Fruit fly (Drosophila melanogaster) whole organism, embryonic: ENCODE measurements around the gene CG9672.

Experiments
- Aef1 ChIP-seq: fragments of 200-800 bp; sonication (Bioruptor generic); IDR thresholded peaks from 3 replicates; pipeline ENCODE4 v1.3.6; 2022; ENCODE audit warnings: missing biosample characterization, missing genetic modification characterization
- Atf3 ChIP-seq: fragments of 200-800 bp; sonication (Bioruptor generic); optimal IDR thresholded peaks from 3 replicates; lab custom pipeline; 2016; ENCODE audit warnings: missing biosample characterization, missing genetic modification characterization
- B-H2 ChIP-seq: fragments of 200-800 bp; sonication (Bioruptor generic); optimal IDR thresholded peaks from 2 replicates; lab custom pipeline; 2018; ENCODE audit warnings: missing biosample characterization, mild to moderate bottlenecking, missing genetic modification characterization
- C15 ChIP-seq: fragments of 200-800 bp; sonication (Bioruptor generic); IDR thresholded peaks from 3 replicates; pipeline ENCODE4 v1.3.6; 2022; ENCODE audit warnings: missing biosample characterization, missing genetic modification characterization
- CG1024 ChIP-seq: fragments of 200-800 bp; sonication (Bioruptor generic); IDR thresholded peaks from 2 replicates; pipeline ENCODE4 v1.3.6; 2022; ENCODE audit warnings: missing biosample characterization, missing genetic modification characterization
- CG10462 ChIP-seq: fragments of 200-800 bp; sonication (Bioruptor generic); optimal IDR thresholded peaks from 2 replicates; lab custom pipeline; 2016; ENCODE audit warnings: missing biosample characterization, missing genetic modification characterization
- CG11695 ChIP-seq: fragments of 200-800 bp; sonication (Bioruptor generic); IDR thresholded peaks from 3 replicates; pipeline ENCODE4 v1.3.6; 2022; ENCODE audit warnings: missing biosample characterization, missing genetic modification characterization
- CG11723 ChIP-seq: fragments of 200-800 bp; sonication (Bioruptor generic); optimal IDR thresholded peaks from 2 replicates; lab custom pipeline; 2017; ENCODE audit warnings: missing biosample characterization, mild to moderate bottlenecking, missing genetic modification characterization
- CG12659 ChIP-seq: fragments of 200-800 bp; sonication (Bioruptor generic); optimal IDR thresholded peaks from 3 replicates; lab custom pipeline; 2017; ENCODE audit warnings: mild to moderate bottlenecking, missing biosample characterization, missing genetic modification reagents, missing genetic modification characterization
- CG15269 ChIP-seq: fragments of 200-800 bp; sonication (Bioruptor generic); optimal IDR thresholded peaks from 2 replicates; lab custom pipeline; 2018; ENCODE audit warnings: missing biosample characterization, mild to moderate bottlenecking, missing genetic modification characterization, moderate library complexity
- CG15696 ChIP-seq: fragments of 200-800 bp; sonication (Bioruptor generic); optimal IDR thresholded peaks from 2 replicates; lab custom pipeline; 2019; ENCODE audit warnings: missing biosample characterization, mild to moderate bottlenecking, missing genetic modification characterization, moderate library complexity
- CG16779 ChIP-seq: fragments of 200-800 bp; sonication (Bioruptor generic); IDR thresholded peaks from 2 replicates; pipeline ENCODE4 v1.3.6; 2022; ENCODE audit warnings: missing biosample characterization, missing genetic modification characterization
- CG17612 ChIP-seq: fragments of 200-800 bp; sonication (Bioruptor generic); IDR thresholded peaks from 2 replicates; pipeline ENCODE4 v1.3.6; 2022; ENCODE audit warnings: missing biosample characterization, missing genetic modification characterization
- CG17802 ChIP-seq: fragments of 200-800 bp; sonication (Bioruptor generic); optimal IDR thresholded peaks from 2 replicates; lab custom pipeline; 2018; ENCODE audit warnings: missing biosample characterization, mild to moderate bottlenecking, missing genetic modification characterization, moderate library complexity
- CG18476 ChIP-seq: fragments of 200-800 bp; sonication (Bioruptor generic); optimal IDR thresholded peaks from 2 replicates; lab custom pipeline; 2016; ENCODE audit warnings: missing biosample characterization, mild to moderate bottlenecking, missing genetic modification characterization
- CG18619 ChIP-seq: fragments of 200-800 bp; sonication (Bioruptor generic); optimal IDR thresholded peaks from 3 replicates; lab custom pipeline; 2017; ENCODE audit warnings: missing biosample characterization, mild to moderate bottlenecking, missing genetic modification characterization
- CG2116 ChIP-seq: fragments of 200-800 bp; sonication (Bioruptor generic); optimal IDR thresholded peaks from 3 replicates; lab custom pipeline; 2018; ENCODE audit warnings: missing biosample characterization, mild to moderate bottlenecking, missing genetic modification characterization
- CG3065 ChIP-seq: fragments of 200-800 bp; sonication (Bioruptor generic); optimal IDR thresholded peaks from 2 replicates; lab custom pipeline; 2016; ENCODE audit warnings: missing biosample characterization, missing genetic modification characterization
- CG31441 ChIP-seq: fragments of 200-800 bp; sonication (Bioruptor generic); IDR thresholded peaks from 2 replicates; pipeline ENCODE4 v1.3.6; 2022; ENCODE audit warnings: missing biosample characterization, missing genetic modification characterization
- CG32767 ChIP-seq: fragments of 200-800 bp; sonication (Bioruptor generic); IDR thresholded peaks from 2 replicates; pipeline ENCODE4 v1.3.6; 2022; ENCODE audit warnings: missing biosample characterization, missing genetic modification characterization
- CG33557 ChIP-seq: fragments of 200-800 bp; sonication (Bioruptor generic); optimal IDR thresholded peaks from 2 replicates; lab custom pipeline; 2019; ENCODE audit warnings: missing biosample characterization, mild to moderate bottlenecking, missing genetic modification characterization, moderate library complexity
- CG43689 ChIP-seq: fragments of 200-800 bp; sonication (Bioruptor generic); IDR thresholded peaks from 2 replicates; pipeline ENCODE4 v1.3.6; 2022; ENCODE audit warnings: missing biosample characterization, missing genetic modification characterization
- CG4404 ChIP-seq: fragments of 200-800 bp; sonication (Bioruptor generic); IDR thresholded peaks from 2 replicates; pipeline ENCODE4 v1.3.6; 2022; ENCODE audit warnings: missing biosample characterization, missing genetic modification characterization
- CHES-1-like ChIP-seq: fragments of 200-800 bp; sonication (Bioruptor generic); optimal IDR thresholded peaks from 2 replicates; lab custom pipeline; 2016; ENCODE audit warnings: missing biosample characterization, missing genetic modification characterization
- HHEX ChIP-seq: fragments of 200-800 bp; sonication (Bioruptor generic); optimal IDR thresholded peaks from 3 replicates; lab custom pipeline; 2017; ENCODE audit warnings: missing biosample characterization, mild to moderate bottlenecking, missing genetic modification characterization, missing genetic modification reagents
- Hey ChIP-seq: fragments of 200-800 bp; sonication (Bioruptor generic); optimal IDR thresholded peaks from 3 replicates; lab custom pipeline; 2018; ENCODE audit warnings: missing biosample characterization, mild to moderate bottlenecking, missing genetic modification characterization
- HmgZ ChIP-seq: fragments of 200-800 bp; sonication (Bioruptor generic); optimal IDR thresholded peaks from 2 replicates; lab custom pipeline; 2018; ENCODE audit warnings: missing biosample characterization, mild to moderate bottlenecking, missing genetic modification characterization
- Hr39 ChIP-seq: fragments of >200 bp; optimal IDR thresholded peaks from 2 replicates; lab custom pipeline; 2017
- Hsf ChIP-seq: fragments of 200-800 bp; sonication (Bioruptor generic); optimal IDR thresholded peaks from 3 replicates; lab custom pipeline; 2016; ENCODE audit warnings: missing biosample characterization, missing genetic modification characterization
- Jarid2 ChIP-seq: fragments of 200-800 bp; sonication (Bioruptor generic); optimal IDR thresholded peaks from 3 replicates; lab custom pipeline; 2017; ENCODE audit warnings: mild to moderate bottlenecking, missing biosample characterization, missing genetic modification reagents, missing genetic modification characterization
- Meics ChIP-seq: fragments of 200-800 bp; sonication (Bioruptor generic); optimal IDR thresholded peaks from 2 replicates; lab custom pipeline; 2017; ENCODE audit warnings: missing biosample characterization, mild to moderate bottlenecking, missing genetic modification characterization
- Myb ChIP-seq: fragments of 200-800 bp; sonication (Bioruptor generic); optimal IDR thresholded peaks from 2 replicates; lab custom pipeline; 2016; ENCODE audit warnings: missing biosample characterization, missing genetic modification characterization
- Neu2 ChIP-seq: fragments of 200-800 bp; sonication (Bioruptor generic); optimal IDR thresholded peaks from 3 replicates; lab custom pipeline; 2016; ENCODE audit warnings: missing biosample characterization, missing genetic modification characterization, borderline replicate concordance
- Optix ChIP-seq: fragments of 200-800 bp; sonication (Bioruptor generic); IDR thresholded peaks from 3 replicates; pipeline ENCODE4 v1.3.6; 2022; ENCODE audit warnings: missing biosample characterization, missing genetic modification characterization
- Scr ChIP-seq: fragments of 200-800 bp; sonication (Bioruptor generic); IDR thresholded peaks from 2 replicates; pipeline ENCODE4 v1.3.6; 2022; ENCODE audit warnings: missing biosample characterization, missing genetic modification characterization; ENCODE audit not compliant: partially characterized antibody
- Side ChIP-seq: fragments of 200-800 bp; sonication (Bioruptor generic); optimal IDR thresholded peaks from 2 replicates; lab custom pipeline; 2016; ENCODE audit warnings: missing biosample characterization, missing genetic modification characterization
- Ssrp ChIP-seq: fragments of 200-800 bp; sonication (Bioruptor generic); optimal IDR thresholded peaks from 2 replicates; lab custom pipeline; 2018; ENCODE audit warnings: missing biosample characterization, mild to moderate bottlenecking, missing genetic modification characterization, moderate library complexity
- Taf1 ChIP-seq: fragments of 200-800 bp; sonication (Bioruptor generic); IDR thresholded peaks from 2 replicates; pipeline ENCODE4 v1.3.6; 2022; ENCODE audit warnings: missing biosample characterization, missing genetic modification characterization
- ac ChIP-seq: fragments of 200-800 bp; sonication (Bioruptor generic); optimal IDR thresholded peaks from 3 replicates; lab custom pipeline; 2017; ENCODE audit warnings: missing biosample characterization, mild to moderate bottlenecking, missing genetic modification characterization
- bbx ChIP-seq: fragments of 200-800 bp; sonication (Bioruptor generic); IDR thresholded peaks from 2 replicates; pipeline ENCODE4 v1.3.6; 2022; ENCODE audit warnings: missing biosample characterization, missing genetic modification characterization; ENCODE audit not compliant: partially characterized antibody
- chinmo ChIP-seq: fragments of 200-800 bp; sonication (Bioruptor generic); IDR thresholded peaks from 4 replicates; pipeline ENCODE4 v1.3.6; 2022; ENCODE audit warnings: missing biosample characterization, missing genetic modification characterization; ENCODE audit not compliant: partially characterized antibody
- hb ChIP-seq: fragments of 200-800 bp; sonication (Bioruptor generic); IDR thresholded peaks from 3 replicates; pipeline ENCODE4 v1.3.6; 2022; ENCODE audit warnings: missing biosample characterization, missing genetic modification characterization; ENCODE audit not compliant: partially characterized antibody
- hth ChIP-seq: fragments of >200 bp; optimal IDR thresholded peaks from 2 replicates; lab custom pipeline; 2017; ENCODE audit warnings: inconsistent platforms
- oc ChIP-seq: fragments of 200-800 bp; sonication (Bioruptor generic); optimal IDR thresholded peaks from 2 replicates; lab custom pipeline; 2018; ENCODE audit warnings: missing biosample characterization, mild to moderate bottlenecking, missing genetic modification characterization, moderate library complexity
- peb ChIP-seq: fragments of 200-800 bp; sonication (Bioruptor generic); IDR thresholded peaks from 2 replicates; pipeline ENCODE4 v1.3.6; 2022; ENCODE audit warnings: missing biosample characterization, missing genetic modification characterization
- pfk ChIP-seq: fragments of 200-800 bp; sonication (Bioruptor generic); optimal IDR thresholded peaks from 2 replicates; lab custom pipeline; 2018; ENCODE audit warnings: missing biosample characterization, mild to moderate bottlenecking, missing genetic modification characterization, moderate library complexity
- salm ChIP-seq: fragments of 200-800 bp; sonication (Bioruptor generic); optimal IDR thresholded peaks from 2 replicates; lab custom pipeline; 2018; ENCODE audit warnings: missing biosample characterization, mild to moderate bottlenecking, missing genetic modification characterization
- schlank ChIP-seq: fragments of 200-800 bp; sonication (Bioruptor generic); optimal IDR thresholded peaks from 2 replicates; lab custom pipeline; 2018; ENCODE audit warnings: missing biosample characterization, mild to moderate bottlenecking, missing genetic modification characterization
- sd ChIP-seq: fragments of 200-800 bp; sonication (Bioruptor generic); optimal IDR thresholded peaks from 3 replicates; lab custom pipeline; 2018; ENCODE audit warnings: missing biosample characterization, mild to moderate bottlenecking, missing genetic modification characterization, moderate library complexity
- sens-2 ChIP-seq: fragments of 200-800 bp; sonication (Bioruptor generic); IDR thresholded peaks from 2 replicates; pipeline ENCODE4 v1.3.6; 2022; ENCODE audit warnings: missing biosample characterization, missing genetic modification characterization
- tgo ChIP-seq: fragments of 200-800 bp; sonication (Bioruptor generic); IDR thresholded peaks from 3 replicates; pipeline ENCODE4 v1.3.6; 2022; ENCODE audit warnings: missing biosample characterization, missing genetic modification characterization

The CG9672 gene

DNA sequence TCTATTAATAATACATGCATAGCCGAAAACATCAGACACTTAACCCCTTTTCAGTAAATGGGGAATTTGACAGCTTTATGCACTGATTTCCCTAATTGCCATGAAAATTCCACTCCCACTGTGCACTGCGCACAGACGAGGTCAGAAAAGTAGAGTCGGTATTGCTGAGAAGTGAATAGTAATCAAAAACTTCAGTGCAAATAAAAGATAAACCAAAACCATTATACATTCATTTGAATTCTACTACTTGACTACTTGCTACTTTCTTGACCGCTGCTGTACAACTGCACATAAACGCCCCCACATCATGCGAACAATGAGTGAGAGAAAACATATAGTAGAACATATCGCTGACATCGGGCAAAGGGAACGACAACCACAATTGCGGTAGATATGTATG, 15.2 kb downstream of the CG9672 start (continued):
- TF ChIP-seq sd (peak; percentile 69), C15 (GFP tag; lab: Robert Waterston, UW) (peak; percentile 53; the same call in 1 of the 3 replicates), CG11695 (GFP tag; lab: Robert Waterston, UW) (peak; percentile 83), CG4404 (peak; percentile 67), CG17802 (peak; percentile 74), pfk (GFP tag; lab: Kevin White, UChicago) (no peak), hb (GFP tag; lab: Robert Waterston, UW) (no peak), Taf1 (0 out of 2 replicates have a peak, but pooled peaks have one; percentile 33), Myb (GFP tag; lab: Kevin White, UChicago) (peak; percentile 64), hth (lab: Kevin White, UChicago) (no peak), Scr (GFP tag; lab: Robert Waterston, UW) (no peak), tgo (GFP tag; lab: Robert Waterston, UW) (peak; percentile 82), Hr39 (lab: Kevin White, UChicago) (no peak), peb (GFP tag; lab: Robert Waterston, UW) (peak; percentile 67), salm (peak; percentile 80), oc (tag; lab: Kevin White, UChicago) (peak; percentile 85), Side (GFP tag; lab: Kevin White, UChicago) (peak; percentile 83), sens-2 (peak; percentile 93), CG12659 (GFP tag; lab: Kevin White, UChicago) (peak; percentile 76), CG1024 (GFP tag; lab: Robert Waterston, UW) (peak; percentile 87), CG2116 (peak; percentile 42), CG18619 (GFP tag; lab: Kevin White, UChicago) (peak; percentile 73), CG15269 (tag; lab: Kevin White, UChicago) (peak; percentile 82), chinmo (GFP tag; lab: Robert Waterston, UW) (no peak), Neu2 (no peak), HmgZ (tag; lab: Kevin White, UChicago) (peak; percentile 69), CG10462 (GFP tag; lab: Kevin White, UChicago) (peak; percentile 74), Hey (tag; lab: Kevin White, UChicago) (peak; percentile 20), schlank (tag; lab: Kevin White, UChicago) (peak; percentile 37), Aef1 (peak; percentile 80), CHES-1-like (GFP tag; lab: Kevin White, UChicago) (peak; percentile 69), B-H2 (GFP tag; lab: Kevin White, UChicago) (no peak), HHEX (GFP tag; lab: Kevin White, UChicago) (peak; percentile 75), Jarid2 (GFP tag; lab: Kevin White, UChicago) (peak; percentile 56), CG3065 (GFP tag; lab: Kevin White, UChicago) (peak; percentile 65), CG33557 (GFP tag; lab: Kevin White, UChicago) (peak; percentile 71), CG16779 (GFP tag; lab: Robert Waterston, UW) (peak; percentile 67; the same call in 1 of the 2 replicates), CG43689 (GFP tag; lab: Robert Waterston, UW) (no peak), Optix (peak; percentile 93), Atf3 (GFP tag; lab: Kevin White, UChicago) (peak; percentile 82), CG11723 (GFP tag; lab: Kevin White, UChicago) (peak; percentile 76), ac (GFP tag; lab: Kevin White, UChicago) (peak; percentile 38), CG17612 (peak; percentile 49; the same call in 1 of the 2 replicates), CG32767 (GFP tag; lab: Robert Waterston, UW) (peak; percentile 65; the same call in 1 of the 2 replicates), Ssrp (tag; lab: Kevin White, UChicago) (peak; percentile 86), CG15696 (tag; lab: Kevin White, UChicago) (peak; percentile 50), Hsf (GFP tag; lab: Kevin White, UChicago) (peak; percentile 86), CG18476 (GFP tag; lab: Kevin White, UChicago) (peak; percentile 69), Meics (peak; percentile 64), bbx (GFP tag; lab: Robert Waterston, UW) (no peak), CG31441 (GFP tag; lab: Robert Waterston, UW) (peak; percentile 86)
